Worm (Caenorhabditis elegans) whole organism, midembryonic: Measurements from ENCODE around the gene F53F4.17.

Experiments
- cog-1 ChIP-seq: sonication (generic microtip); optimal IDR thresholded peaks from 2 replicates; lab custom pipeline; 2016; ENCODE audit warnings: missing genetic modification characterization, missing compliant biosample characterization
- flt-1 ChIP-seq: fragments of 200-800 bp; sonication (Bioruptor generic); IDR thresholded peaks from 2 replicates; pipeline ENCODE4 v1.3.6; 2022; ENCODE audit warnings: missing genetic modification characterization, missing compliant biosample characterization
- klf-2 ChIP-seq: fragments of 200-800 bp; sonication (Bioruptor generic); conservative IDR thresholded peaks from 2 replicates; pipeline ENCODE4 v1.3.6; 2022; ENCODE audit warnings: missing genetic modification reagents, missing genetic modification characterization, missing compliant biosample characterization
- ref-1 ChIP-seq: fragments of 200-800 bp; sonication (Bioruptor generic); conservative IDR thresholded peaks from 2 replicates; pipeline ENCODE4 v1.3.6; 2022; ENCODE audit warnings: missing genetic modification reagents, missing genetic modification characterization, missing compliant biosample characterization
- ztf-23 ChIP-seq: fragments of 200-800 bp; sonication (Bioruptor generic); IDR thresholded peaks from 2 replicates; pipeline ENCODE4 v1.3.6; 2022; ENCODE audit warnings: missing genetic modification reagents, missing genetic modification characterization, missing compliant biosample characterization

ce11 chrV:13577463-13577862 lies 10.5 kb upstream of the F53F4.17 start:
- TF ChIP-seq flt-1 (GFP tag; lab: Robert Waterston, UW) = no peak
- no peak for TF ChIP-seq cog-1 (tag; lab: Kevin White, UChicago)
- TF ChIP-seq ztf-23 = no peak
- TF ChIP-seq ref-1 (GFP tag; lab: Robert Waterston, UW) = no peak
- TF ChIP-seq klf-2 (GFP tag; lab: Robert Waterston, UW) = no peak
